Worm (Caenorhabditis elegans) whole organism, L3 larva: ENCODE data around the gene clec-187.

Experiments
- R02D3.7 ChIP-seq: fragments of 150-350 bp; optimal IDR thresholded peaks from 2 replicates; lab custom pipeline; 2014; ENCODE audit warnings: missing biosample characterization, missing genetic modification characterization
- fos-1 ChIP-seq: fragments of 150-350 bp; optimal IDR thresholded peaks from 2 replicates; lab custom pipeline; 2014; ENCODE audit warnings: missing biosample characterization, missing genetic modification characterization
- jun-1 ChIP-seq: fragments of 150-350 bp; optimal IDR thresholded peaks from 2 replicates; lab custom pipeline; 2014; ENCODE audit warnings: missing biosample characterization, missing genetic modification reagents, missing genetic modification characterization
- nfya-1 ChIP-seq: sonication (generic microtip); optimal IDR thresholded peaks from 2 replicates; lab custom pipeline; 2017; ENCODE audit warnings: missing genetic modification characterization, mild to moderate bottlenecking, missing compliant biosample characterization, antibody characterized with exemption, moderate library complexity; ENCODE audit not compliant: insufficient read depth
- nhr-28 ChIP-seq: fragments of 150-350 bp; optimal IDR thresholded peaks from 2 replicates; lab custom pipeline; 2014; ENCODE audit warnings: missing biosample characterization, missing genetic modification characterization
- pqm-1 ChIP-seq: fragments of 150-350 bp; optimal IDR thresholded peaks from 2 replicates; lab custom pipeline; 2017; ENCODE audit warnings: missing biosample characterization, missing genetic modification characterization, inconsistent platforms

DNA sequence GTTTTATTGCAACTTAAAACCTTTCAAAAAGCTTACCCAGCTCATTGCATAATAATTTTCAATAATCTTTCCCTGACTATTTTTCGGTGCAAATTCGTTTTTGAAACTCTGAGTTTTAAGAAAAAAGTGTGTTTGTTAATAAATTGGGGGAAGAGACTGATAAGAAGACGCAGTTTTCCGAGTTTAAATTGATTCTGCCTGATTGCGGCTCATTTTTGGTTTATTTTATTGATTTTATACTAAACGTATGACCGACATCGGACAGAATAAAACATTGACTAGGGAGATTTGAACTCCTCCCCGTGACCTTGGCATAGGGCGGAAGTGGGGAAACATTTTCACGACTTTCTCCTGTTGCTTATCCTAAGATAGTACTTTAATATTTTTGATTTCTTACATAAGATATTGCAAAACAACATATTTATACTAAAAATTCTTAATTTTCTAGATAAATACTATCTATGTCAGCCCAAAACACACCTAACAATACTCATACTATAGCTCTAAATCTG, 25.1 kb upstream of the clec-187 start, which contains the start of gene K08D8.7:
- TF ChIP-seq nfya-1 (tag; lab: Kevin White, UChicago): no peak
- TF ChIP-seq jun-1 (tag; lab: Kevin White, UChicago): no peak
- no peak for TF ChIP-seq nhr-28 (tag; lab: Kevin White, UChicago)
- no peak for TF ChIP-seq fos-1
- TF ChIP-seq R02D3.7: no peak
- TF ChIP-seq pqm-1 (tag; lab: Kevin White, UChicago): peak; percentile 3
